Fruit fly (Drosophila melanogaster): Measurements from ENCODE around the gene CG1136.
A peak's percentile ranks its signal among the peaks of the same experiment; 100 is the strongest.

Gene CG1136

dm6 chr3L:4069069-4069468, 22.7 kb downstream of the CG1136 start, which contains the start of gene CG32259:
Gene CG32259 (plus strand): TSS chr3L:4069369.
- TF ChIP-seq CG9705 (GFP tag; optimal IDR thresholded peaks at IDR 0.05) = no peak
- no peak for TF ChIP-seq Myc (optimal IDR thresholded peaks at IDR 0.05)
- TF ChIP-seq Sp1 (GFP tag; optimal IDR thresholded peaks at IDR 0.05) = no peak
- no peak for TF ChIP-seq woc (GFP tag; optimal IDR thresholded peaks at IDR 0.05)
- TF ChIP-seq Hr83 (GFP tag; optimal IDR thresholded peaks at IDR 0.05; ENCODE audit: poor library complexity, severe bottlenecking) = no peak
- TF ChIP-seq Abd-B (GFP tag; optimal IDR thresholded peaks at IDR 0.05) = no peak
- TF ChIP-seq dsf (GFP tag; optimal IDR thresholded peaks at IDR 0.05; ENCODE audit: borderline replicate concordance) = no peak
- no peak for TF ChIP-seq HLH106 (tag; optimal IDR thresholded peaks at IDR 0.05)
- no peak for TF ChIP-seq br (GFP tag; optimal IDR thresholded peaks at IDR 0.05)

- peak; percentile 93 for TF ChIP-seq Sp1 (GFP tag; optimal IDR thresholded peaks at IDR 0.05)
- TF ChIP-seq dmrt93B (GFP tag; optimal IDR thresholded peaks at IDR 0.05) = peak; percentile 96
- TF ChIP-seq Jra (GFP tag; optimal IDR thresholded peaks at IDR 0.05) = peak; percentile 95
- TF ChIP-seq lola (GFP tag; optimal IDR thresholded peaks at IDR 0.05) = no peak
- TF ChIP-seq CG9705 (GFP tag; optimal IDR thresholded peaks at IDR 0.05) = peak; percentile 88
- TF ChIP-seq Hr78 (GFP tag; optimal IDR thresholded peaks at IDR 0.05) = no peak
- TF ChIP-seq jim (GFP tag; optimal IDR thresholded peaks at IDR 0.05) = no peak
- TF ChIP-seq br (GFP tag; optimal IDR thresholded peaks at IDR 0.05) = peak; percentile 99
- peak; percentile 99 for TF ChIP-seq Hnf4 (GFP tag; optimal IDR thresholded peaks at IDR 0.05)
- TF ChIP-seq brk (GFP tag; optimal IDR thresholded peaks at IDR 0.05) = peak; percentile 95
- TF ChIP-seq h (GFP tag; optimal IDR thresholded peaks at IDR 0.05) = peak; percentile 95
- no peak for TF ChIP-seq N (GFP tag; optimal IDR thresholded peaks at IDR 0.05)
- TF ChIP-seq OdsH (GFP tag; optimal IDR thresholded peaks at IDR 0.05) = peak; percentile 98
- TF ChIP-seq Dfd (GFP tag; optimal IDR thresholded peaks at IDR 0.05) = no peak
- TF ChIP-seq rgr (GFP tag; optimal IDR thresholded peaks at IDR 0.05) = peak; percentile 99
- TF ChIP-seq pan (optimal IDR thresholded peaks at IDR 0.05) = peak; percentile 75
- no peak for TF ChIP-seq usp (GFP tag; optimal IDR thresholded peaks at IDR 0.05)
- TF ChIP-seq GATAd (GFP tag; optimal IDR thresholded peaks at IDR 0.05) = peak; percentile 92
- peak; percentile 99 for TF ChIP-seq ey (GFP tag; optimal IDR thresholded peaks at IDR 0.05)
- TF ChIP-seq HLH106 (tag; optimal IDR thresholded peaks at IDR 0.05) = peak; percentile 97
- peak; percentile 97 for TF ChIP-seq CG32264 (GFP tag; optimal IDR thresholded peaks at IDR 0.05)
- no peak for TF ChIP-seq Abd-B (GFP tag; optimal IDR thresholded peaks at IDR 0.05)
- peak; percentile 99 for TF ChIP-seq woc (GFP tag; optimal IDR thresholded peaks at IDR 0.05)
- peak; percentile 96 for TF ChIP-seq sage (GFP tag; optimal IDR thresholded peaks at IDR 0.05)
- TF ChIP-seq Vsx2 (GFP tag; optimal IDR thresholded peaks at IDR 0.05; ENCODE audit: partially characterized antibody) = peak; percentile 78
- peak; percentile 83 for TF ChIP-seq CrebA (GFP tag; optimal IDR thresholded peaks at IDR 0.05; ENCODE audit: borderline replicate concordance)
- TF ChIP-seq dsf (GFP tag; optimal IDR thresholded peaks at IDR 0.05; ENCODE audit: borderline replicate concordance) = peak; percentile 78
- peak; percentile 97 for TF ChIP-seq psq (GFP tag; optimal IDR thresholded peaks at IDR 0.05)
- TF ChIP-seq Hr83 (GFP tag; optimal IDR thresholded peaks at IDR 0.05; ENCODE audit: poor library complexity, severe bottlenecking) = peak; percentile 88
- TF ChIP-seq foxo (GFP tag; optimal IDR thresholded peaks at IDR 0.05) = peak; percentile 95 to 99
- peak; percentile 71 for TF ChIP-seq sv (GFP tag; optimal IDR thresholded peaks at IDR 0.05)
- peak; percentile 88 for TF ChIP-seq Mio (GFP tag; optimal IDR thresholded peaks at IDR 0.05)
- TF ChIP-seq Rel (GFP tag; optimal IDR thresholded peaks at IDR 0.05) = peak; percentile 91
- TF ChIP-seq Rel (tag; optimal IDR thresholded peaks at IDR 0.05) = peak; percentile 81
- no peak for TF ChIP-seq tai (GFP tag; optimal IDR thresholded peaks at IDR 0.05)
- peak; percentile 86 for TF ChIP-seq Dif (GFP tag; optimal IDR thresholded peaks at IDR 0.05; ENCODE audit: partially characterized antibody)
- peak; percentile 56 to 76 for TF ChIP-seq dl (GFP tag; optimal IDR thresholded peaks at IDR 0.05; ENCODE audit: insufficient read depth in 1 of 2, partially characterized antibody in 2 of 2)
- TF ChIP-seq fru (GFP tag; optimal IDR thresholded peaks at IDR 0.05) = peak; percentile 99
- no peak for TF ChIP-seq Myc (optimal IDR thresholded peaks at IDR 0.05)
These were observed 24.0 kb downstream of the CG1136 start for dm6 chr3L:4070221-4070995.

Measured in whole organism, wandering third instar larva.